Worm (Caenorhabditis elegans) whole organism, L4/young adult: ENCODE data around the gene ragc-1.

Experiments
- W03F9.2 ChIP-seq: fragments of 150-350 bp; optimal IDR thresholded peaks from 2 replicates; lab custom pipeline; 2014; ENCODE audit warnings: missing biosample characterization, missing genetic modification characterization
- dao-5 ChIP-seq: sonication (generic microtip); optimal IDR thresholded peaks from 2 replicates; lab custom pipeline; 2016; ENCODE audit warnings: missing genotype, missing genetic modification characterization, moderate library complexity, missing compliant biosample characterization
- him-1 ChIP-seq: sonication (generic microtip); optimal IDR thresholded peaks from 2 replicates; lab custom pipeline; 2016; ENCODE audit warnings: missing genotype, missing genetic modification reagents, missing genetic modification characterization, missing compliant biosample characterization

The ragc-1 gene

DNA sequence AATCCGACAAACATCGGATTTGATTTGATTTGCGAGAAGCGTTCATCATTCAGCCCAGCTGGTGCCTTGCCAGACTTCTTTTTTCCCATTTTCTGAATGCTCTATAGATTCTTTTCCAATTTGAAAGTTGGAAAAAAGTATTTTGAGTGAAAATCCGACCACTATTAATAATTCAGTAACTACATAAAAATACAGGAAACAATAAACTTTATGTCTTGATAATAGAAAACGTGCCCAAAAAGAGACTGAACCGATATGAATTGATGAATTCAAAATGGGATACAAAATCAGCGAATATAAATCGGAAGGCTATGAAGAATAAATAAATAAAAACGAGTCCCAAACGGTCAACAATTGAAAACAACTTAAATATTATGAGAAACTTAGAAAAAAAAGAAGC is 27.0 kb upstream of the ragc-1 start, which contains the start of gene F58B3.4:
F58B3.4 (minus strand) TSS at position 101 of the 400 bp plus-strand sequence.
- TF ChIP-seq him-1 (tag; lab: Kevin White, UChicago) (no peak), W03F9.2 (tag; lab: Kevin White, UChicago) (no peak), dao-5 (tag; lab: Kevin White, UChicago) (no peak)

DNA sequence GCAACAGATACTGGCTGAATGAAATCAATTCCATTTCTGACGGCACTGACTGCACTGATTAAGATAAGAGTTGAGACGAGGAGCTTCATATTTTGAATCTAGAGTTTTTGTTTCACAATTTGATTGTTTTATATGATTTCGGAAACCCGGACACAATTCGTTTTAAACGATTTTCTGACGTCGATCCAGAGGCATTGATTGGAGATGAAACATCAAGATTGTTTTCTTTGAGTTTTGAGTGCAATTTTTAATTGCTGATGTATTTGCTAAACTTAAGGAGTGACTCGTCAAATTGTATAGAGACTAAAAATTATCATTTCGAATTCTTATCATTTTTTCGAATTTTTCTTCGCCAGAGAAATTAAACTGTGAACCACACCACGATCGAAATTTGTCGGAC is 23.1 kb upstream of the ragc-1 start, which contains the start of gene lys-6:
lys-6 (minus strand) TSS at position 101 of the 400 bp plus-strand sequence.
- no peak for TF ChIP-seq dao-5 (tag; lab: Kevin White, UChicago)
- no peak for TF ChIP-seq W03F9.2 (tag; lab: Kevin White, UChicago)
- TF ChIP-seq him-1 (tag; lab: Kevin White, UChicago) = no peak

DNA sequence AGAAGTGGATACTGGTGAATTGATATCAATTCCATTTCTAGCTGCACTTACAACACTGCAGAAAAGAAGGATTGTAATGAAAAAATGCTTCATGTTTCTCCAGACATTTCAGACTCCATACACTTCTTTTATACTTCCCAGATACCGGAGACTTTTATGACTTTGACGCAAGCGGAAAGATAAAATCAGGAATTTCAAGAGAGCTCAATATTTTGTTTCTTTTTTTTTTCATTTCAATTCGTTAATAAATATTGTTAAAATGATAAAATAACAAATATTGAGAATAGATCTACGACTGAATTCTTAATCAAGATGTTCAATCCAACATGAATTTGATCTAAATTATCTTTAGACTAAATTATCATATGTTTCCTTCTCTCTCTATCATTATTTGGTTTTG is 20.7 kb upstream of the ragc-1 start, which contains the start of gene lys-5:
lys-5 (minus strand) TSS at position 101 of the 400 bp plus-strand sequence.
- TF ChIP-seq him-1 (tag; lab: Kevin White, UChicago) = no peak
- TF ChIP-seq W03F9.2 (tag; lab: Kevin White, UChicago) = no peak
- no peak for TF ChIP-seq dao-5 (tag; lab: Kevin White, UChicago)

DNA sequence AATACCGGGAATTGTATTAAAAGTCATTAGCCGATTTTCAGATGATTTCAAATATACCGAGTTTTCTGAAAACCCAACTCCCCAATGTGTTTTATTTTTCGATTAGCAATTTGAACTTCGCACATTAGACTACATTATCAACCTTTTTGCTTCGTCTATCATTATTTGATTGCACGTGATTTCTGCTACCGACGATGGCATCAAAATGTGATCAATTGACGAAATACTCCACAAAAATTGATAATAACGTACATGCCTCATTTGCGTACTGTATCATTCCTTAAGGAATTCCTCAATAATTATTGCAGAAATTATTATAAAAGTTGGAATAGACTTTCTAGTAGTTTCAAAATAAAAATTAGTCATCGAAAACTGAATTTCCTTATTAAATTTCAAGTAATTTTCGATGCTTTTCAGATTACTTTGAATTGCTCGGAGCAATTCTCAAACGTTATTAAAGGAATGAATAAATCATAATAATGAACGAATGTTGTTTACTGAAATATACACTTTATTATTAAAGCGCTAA is 19.1 kb upstream of the ragc-1 start:
- TF ChIP-seq dao-5 (tag; lab: Kevin White, UChicago) = no peak
- no peak for TF ChIP-seq W03F9.2 (tag; lab: Kevin White, UChicago)
- TF ChIP-seq him-1 (tag; lab: Kevin White, UChicago) = no peak

DNA sequence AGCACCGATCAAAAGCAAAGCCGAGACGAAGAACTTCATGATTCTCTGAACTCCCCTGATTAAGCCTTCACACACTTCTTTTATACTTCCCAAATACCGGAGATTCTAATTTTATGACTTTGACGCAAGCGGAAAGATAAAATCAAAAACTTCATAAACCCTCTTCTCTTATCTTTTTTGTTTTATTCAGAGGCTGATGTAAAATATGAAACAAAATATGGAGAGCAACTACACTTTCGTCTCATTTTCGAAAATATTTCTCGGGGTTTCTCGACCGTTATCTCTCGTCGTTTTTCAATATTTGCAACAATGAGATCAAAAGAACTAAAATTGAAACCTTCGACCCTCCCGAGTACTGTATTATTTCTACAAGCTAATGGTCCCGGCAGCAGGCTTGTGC is 18.3 kb upstream of the ragc-1 start, which contains the start of gene lys-4:
lys-4 (minus strand) TSS at position 115 of the 400 bp plus-strand sequence.
- no peak for TF ChIP-seq dao-5 (tag; lab: Kevin White, UChicago)
- TF ChIP-seq W03F9.2 (tag; lab: Kevin White, UChicago) = no peak
- TF ChIP-seq him-1 (tag; lab: Kevin White, UChicago) = no peak

DNA sequence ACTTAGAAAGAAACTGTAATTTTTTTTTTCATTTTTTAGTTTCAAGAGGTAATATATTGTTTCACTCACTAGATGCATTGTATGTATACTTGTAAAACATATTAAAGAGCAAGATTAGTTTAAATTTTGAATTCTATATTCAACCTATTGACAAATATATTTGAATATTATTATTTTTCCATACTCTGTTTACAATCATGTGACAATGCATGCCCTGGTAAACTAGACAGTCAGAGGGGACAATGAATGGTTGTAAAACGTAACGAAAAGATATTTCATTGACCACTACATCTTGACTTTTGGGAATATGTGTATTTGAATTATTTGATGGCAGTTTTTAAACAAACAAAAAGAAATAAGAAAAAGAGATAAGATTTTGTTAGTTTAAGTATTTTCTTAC is 17.6 kb upstream of the ragc-1 start:
- TF ChIP-seq dao-5 (tag; lab: Kevin White, UChicago) (no peak), W03F9.2 (tag; lab: Kevin White, UChicago) (no peak), him-1 (tag; lab: Kevin White, UChicago) (no peak)

DNA sequence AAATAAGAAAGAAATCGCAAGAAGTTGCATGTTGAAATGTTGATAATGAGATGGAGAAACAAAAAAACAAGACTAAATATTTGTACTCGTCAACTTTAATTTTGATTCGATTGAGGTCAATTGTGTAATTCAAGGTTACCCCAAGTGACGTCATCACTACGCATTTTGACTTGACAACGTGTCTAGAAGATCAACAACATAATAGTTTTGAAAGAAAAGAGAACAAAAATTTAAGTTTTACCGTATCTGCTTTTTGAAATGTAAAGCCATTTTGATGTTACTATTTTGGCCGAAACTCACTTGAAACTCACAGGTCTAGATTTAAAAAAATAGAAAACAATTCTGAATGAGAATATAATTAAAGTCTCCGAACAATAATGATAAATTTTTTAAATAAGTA is 16.2 kb upstream of the ragc-1 start, which contains the start of gene dsl-5:
dsl-5 (minus strand) TSS at position 101 of the 400 bp plus-strand sequence.
- TF ChIP-seq him-1 (tag; lab: Kevin White, UChicago) (no peak), W03F9.2 (tag; lab: Kevin White, UChicago) (no peak)

DNA sequence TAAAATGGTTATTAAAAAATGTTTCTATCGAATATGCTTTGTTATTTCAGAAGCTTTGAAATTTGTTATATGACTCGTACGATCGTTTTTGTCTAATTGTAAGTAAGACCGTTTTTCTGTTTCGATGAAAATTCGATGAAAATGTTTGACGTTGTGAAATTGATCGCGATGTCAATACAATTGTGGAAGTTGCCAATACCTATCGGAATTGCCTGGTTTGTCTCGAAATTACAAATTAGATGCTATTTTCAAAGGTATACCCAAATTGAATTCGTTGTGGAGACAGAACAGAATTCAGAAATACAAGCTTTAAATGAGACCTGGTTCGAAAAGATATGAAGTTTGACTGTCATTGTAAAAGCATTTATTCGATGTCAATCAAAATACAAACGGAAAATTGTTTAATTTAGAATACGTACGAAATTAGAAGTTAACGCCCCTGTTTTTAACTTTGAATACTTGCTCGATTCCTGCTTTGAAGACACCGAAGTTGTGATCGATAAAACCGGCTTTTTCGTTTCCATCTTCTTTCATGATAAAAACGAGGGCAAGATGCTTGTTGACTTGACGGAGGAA is 1.4 kb downstream of the ragc-1 start:
- no peak for TF ChIP-seq W03F9.2 (tag; lab: Kevin White, UChicago)
- no peak for TF ChIP-seq dao-5 (tag; lab: Kevin White, UChicago)
- TF ChIP-seq him-1 (tag; lab: Kevin White, UChicago) = no peak

DNA sequence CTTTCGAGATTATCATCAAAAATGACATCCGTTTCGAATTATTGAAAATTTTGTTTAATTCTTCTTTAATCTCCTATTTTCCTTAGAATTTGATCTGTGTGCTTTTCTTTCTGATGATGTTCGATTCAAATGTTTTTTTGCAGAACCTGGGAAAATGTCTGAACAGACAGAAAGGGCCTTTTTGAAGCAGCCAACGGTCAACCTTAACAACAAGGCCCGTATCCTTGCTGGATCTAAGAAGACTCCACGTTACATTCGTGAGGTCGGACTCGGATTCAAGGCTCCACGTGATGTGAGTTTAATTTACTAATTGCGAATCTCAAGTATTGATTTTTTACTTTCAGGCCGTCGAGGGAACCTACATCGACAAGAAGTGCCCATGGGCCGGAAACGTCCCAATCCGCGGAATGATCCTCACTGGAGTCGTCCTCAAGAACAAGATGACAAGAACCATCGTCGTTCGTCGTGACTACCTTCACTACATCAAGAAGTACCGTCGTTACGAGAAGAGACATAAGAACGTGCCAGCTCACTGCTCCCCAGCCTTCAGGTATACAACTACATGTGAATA is 2.1 kb downstream of the ragc-1 start, which contains the start of gene rps-11:
rps-11 (plus strand) TSS at position 144 of the 571 bp plus-strand sequence.
- TF ChIP-seq dao-5 (tag; lab: Kevin White, UChicago) (no peak), him-1 (tag; lab: Kevin White, UChicago) (no peak), W03F9.2 (tag; lab: Kevin White, UChicago) (no peak)

DNA sequence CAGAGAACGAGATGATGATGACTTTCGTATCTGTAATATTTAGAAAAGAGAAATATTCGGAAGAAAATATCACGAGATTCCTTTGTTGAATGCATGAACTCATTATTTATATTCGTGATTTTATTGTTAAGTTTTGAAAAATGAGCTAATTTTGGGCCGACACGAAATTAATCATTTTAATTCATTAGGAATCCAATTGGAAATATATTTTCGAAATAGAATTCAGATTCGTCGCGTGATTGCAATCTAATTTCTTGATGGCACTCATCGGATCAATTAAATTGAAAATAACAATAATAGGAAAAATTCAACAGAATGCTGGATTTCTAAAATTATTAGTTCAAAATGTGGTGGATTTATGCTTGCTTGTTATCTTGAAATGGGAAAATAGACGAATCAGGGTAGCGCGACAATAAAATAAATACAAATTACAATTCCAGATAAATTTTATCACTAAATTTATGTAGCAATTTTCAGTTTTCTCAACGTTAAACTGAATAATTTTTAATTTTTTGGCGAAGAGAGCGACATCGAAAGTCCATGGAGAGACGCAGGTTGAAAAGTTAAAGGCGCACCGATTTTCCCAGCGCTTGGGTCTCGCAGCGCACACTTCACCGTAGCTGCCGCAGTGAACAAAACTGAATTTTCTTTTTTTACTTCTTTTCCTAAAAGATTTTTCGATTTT is 2.9 kb downstream of the ragc-1 start:
- TF ChIP-seq W03F9.2 (tag; lab: Kevin White, UChicago) (peak; percentile 88), dao-5 (tag; lab: Kevin White, UChicago) (no peak), him-1 (tag; lab: Kevin White, UChicago) (peak; percentile 38)

DNA sequence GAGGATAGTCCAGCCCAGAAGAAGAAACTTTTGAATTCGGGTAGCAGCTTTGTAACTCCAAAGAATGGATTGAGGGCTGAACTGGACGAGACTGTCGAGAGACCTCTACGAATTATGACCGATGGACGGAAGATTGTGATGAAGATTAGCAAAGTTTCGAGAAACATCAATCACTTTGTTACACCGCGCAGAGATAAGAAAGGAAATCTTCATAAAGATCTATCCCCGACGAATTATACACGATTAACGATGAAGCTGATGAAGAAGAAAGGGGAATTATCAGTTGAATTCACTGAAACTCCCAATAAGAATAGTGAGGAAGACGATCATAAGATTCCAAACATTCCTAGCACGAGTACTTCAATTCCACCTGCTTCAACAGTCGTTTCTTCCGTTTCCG is 5.0 kb downstream of the ragc-1 start:
- TF ChIP-seq dao-5 (tag; lab: Kevin White, UChicago) (no peak), W03F9.2 (tag; lab: Kevin White, UChicago) (no peak), him-1 (tag; lab: Kevin White, UChicago) (no peak)

DNA sequence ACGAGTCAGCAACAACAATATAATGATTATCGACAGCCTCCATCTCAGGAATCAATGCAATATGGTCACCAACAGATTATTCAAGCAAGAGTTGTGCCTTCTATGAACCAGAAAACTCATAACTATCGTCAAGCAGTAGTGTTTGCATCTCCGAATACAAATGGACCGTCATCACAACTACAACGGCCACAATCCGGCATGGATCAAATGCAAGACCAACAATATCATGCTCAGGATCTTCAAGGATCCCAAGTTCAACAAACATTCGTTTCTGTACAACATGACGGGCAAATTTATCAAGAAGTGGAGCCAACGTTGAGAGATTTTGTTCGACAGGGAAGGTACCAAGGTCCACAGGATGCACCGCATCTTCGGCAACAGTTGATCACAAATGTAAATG is 7.7 kb downstream of the ragc-1 start:
- TF ChIP-seq W03F9.2 (tag; lab: Kevin White, UChicago) = no peak
- TF ChIP-seq dao-5 (tag; lab: Kevin White, UChicago) = no peak
- no peak for TF ChIP-seq him-1 (tag; lab: Kevin White, UChicago)

DNA sequence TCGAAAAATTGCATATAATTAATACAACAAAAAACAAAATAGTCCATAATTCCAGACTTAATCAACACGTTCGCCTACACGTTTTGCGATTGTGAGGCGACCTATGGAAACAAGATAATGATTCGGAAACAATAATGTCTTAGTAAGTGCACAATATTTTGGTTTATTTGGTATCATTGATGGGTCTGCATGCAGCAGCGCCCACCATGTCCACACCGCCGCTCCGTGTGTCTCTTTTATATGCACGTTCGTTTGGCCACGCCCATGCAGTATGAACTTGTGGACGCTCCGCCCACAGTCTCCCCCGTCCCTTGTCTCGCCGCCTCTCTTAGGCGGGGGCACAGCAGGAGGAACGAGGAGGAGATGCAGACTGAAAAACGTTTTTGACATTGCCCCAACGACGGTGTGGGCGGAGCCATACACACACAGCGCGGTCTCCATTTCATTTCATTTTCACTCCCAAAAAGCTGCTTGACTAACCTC is 10.5 kb downstream of the ragc-1 start, which contains the start of gene mig-38:
mig-38 (plus strand) TSS at position 54 of the 483 bp plus-strand sequence.
- TF ChIP-seq him-1 (tag; lab: Kevin White, UChicago) = peak; percentile 23
- no peak for TF ChIP-seq dao-5 (tag; lab: Kevin White, UChicago)
